Fruit fly (Drosophila melanogaster): ENCODE measurements around the gene CG11523.
A peak's percentile ranks its signal among the peaks of the same experiment; 100 is the strongest.

Gene CG11523

DNA sequence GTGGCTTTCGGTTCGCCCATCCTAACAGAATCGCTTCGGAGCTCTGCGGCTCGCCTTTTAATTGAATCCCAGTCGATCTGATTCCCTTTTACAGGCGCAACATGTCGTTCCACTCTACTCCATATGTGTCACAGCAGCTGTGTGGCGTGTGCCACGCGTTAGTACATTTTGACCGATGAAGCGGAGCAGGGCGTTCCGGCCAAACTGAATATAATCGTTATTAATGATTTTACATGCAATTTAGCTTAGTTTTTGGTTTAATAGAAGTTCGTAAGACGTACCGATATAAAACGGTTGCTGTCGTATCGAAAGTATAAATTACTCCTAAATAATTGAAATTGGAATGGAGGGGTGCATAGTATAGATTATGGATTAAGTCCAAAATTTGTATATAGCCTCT lies at the start of gene CG11523 (continued):
- TF ChIP-seq CG18764 (GFP tag; optimal IDR thresholded peaks at IDR 0.05) (no peak), CG11723 (GFP tag; optimal IDR thresholded peaks at IDR 0.05) (no peak), oc (tag; optimal IDR thresholded peaks at IDR 0.05) (no peak), CG8359 (GFP tag; optimal IDR thresholded peaks at IDR 0.05; ENCODE audit: borderline replicate concordance) (no peak), lov (optimal IDR thresholded peaks at IDR 0.05) (no peak), lov (GFP tag; IDR thresholded peaks at IDR 0.05) (no peak), CG6654 (GFP tag; optimal IDR thresholded peaks at IDR 0.05) (no peak), grn (GFP tag; optimal IDR thresholded peaks at IDR 0.05) (no peak), cato (GFP tag; optimal IDR thresholded peaks at IDR 0.05; ENCODE audit: borderline replicate concordance) (no peak), CG12391 (tag; optimal IDR thresholded peaks at IDR 0.05) (peak; percentile 16), CG9437 (GFP tag; optimal IDR thresholded peaks at IDR 0.05) (no peak), Dip2 (GFP tag; IDR thresholded peaks at IDR 0.05) (no peak), Dad (GFP tag; optimal IDR thresholded peaks at IDR 0.05) (no peak), CG11247 (GFP tag; IDR thresholded peaks at IDR 0.05) (peak; percentile 11; the same call in 1 of the 2 replicates), pfk (GFP tag; optimal IDR thresholded peaks at IDR 0.05) (no peak), D (optimal IDR thresholded peaks at IDR 0.05) (no peak), D (GFP tag; optimal IDR thresholded peaks at IDR 0.05) (no peak), sens (GFP tag) (peak; percentile 77), chm (GFP tag; IDR thresholded peaks at IDR 0.05) (no peak), sug (tag; optimal IDR thresholded peaks at IDR 0.05) (peak; percentile 32), Atf-2 (GFP tag; optimal IDR thresholded peaks at IDR 0.05) (no peak), H2.0 (GFP tag; IDR thresholded peaks at IDR 0.05) (no peak), gfzf (GFP tag; optimal IDR thresholded peaks at IDR 0.05) (peak; percentile 77), CG31441 (GFP tag; IDR thresholded peaks at IDR 0.05) (0 out of 2 replicates have a peak, but pooled peaks have one; percentile 14), Dbx (GFP tag; IDR thresholded peaks at IDR 0.05) (peak; percentile 8; the same call in 1 of the 3 replicates), tio (GFP tag; optimal IDR thresholded peaks at IDR 0.05) (no peak), CG17361 (GFP tag; IDR thresholded peaks at IDR 0.05) (no peak), CG9797 (GFP tag; optimal IDR thresholded peaks at IDR 0.05) (peak; percentile 61), CG16813 (GFP tag; IDR thresholded peaks at IDR 0.05; ENCODE audit: partially characterized antibody) (no peak), CG6254 (GFP tag; optimal IDR thresholded peaks at IDR 0.05) (no peak), Doc2 (GFP tag; IDR thresholded peaks at IDR 0.05) (no peak), CG4328 (GFP tag; optimal IDR thresholded peaks at IDR 0.05) (no peak), ttk (GFP tag; IDR thresholded peaks at IDR 0.05) (no peak), CG16863 (GFP tag; optimal IDR thresholded peaks at IDR 0.05) (no peak), Deaf1 (tag; optimal IDR thresholded peaks at IDR 0.05) (no peak), CG3407 (GFP tag; optimal IDR thresholded peaks at IDR 0.05) (no peak), Lpt (GFP tag; optimal IDR thresholded peaks at IDR 0.05) (no peak), dysf (GFP tag; IDR thresholded peaks at IDR 0.05) (no peak), CG12104 (GFP tag; optimal IDR thresholded peaks at IDR 0.05) (no peak), CG12659 (GFP tag; optimal IDR thresholded peaks at IDR 0.05) (peak; percentile 45), bcd (GFP tag; optimal IDR thresholded peaks at IDR 0.05) (no peak), CG4730 (GFP tag; IDR thresholded peaks at IDR 0.05) (no peak), Sox102F (GFP tag; optimal IDR thresholded peaks at IDR 0.05) (no peak), cad (GFP tag; optimal IDR thresholded peaks at IDR 0.05) (no peak), nerfin-2 (GFP tag; IDR thresholded peaks at IDR 0.05; ENCODE audit: partially characterized antibody) (no peak), Trl (optimal IDR thresholded peaks at IDR 0.05) (no peak), Trl (GFP tag; optimal IDR thresholded peaks at IDR 0.05) (no peak), dati (GFP tag; IDR thresholded peaks at IDR 0.05) (no peak), ewg (GFP tag; optimal IDR thresholded peaks at IDR 0.05) (no peak), ftz-f1 (GFP tag; optimal IDR thresholded peaks at IDR 0.05) (no peak), CG1647 (GFP tag; optimal IDR thresholded peaks at IDR 0.05) (no peak), run (tag; optimal IDR thresholded peaks at IDR 0.05) (no peak), CG2129 (GFP tag; IDR thresholded peaks at IDR 0.05; ENCODE audit: partially characterized antibody) (no peak)

All from whole organism, embryonic.